Fruit fly (Drosophila melanogaster) whole organism, embryonic: Measurements from ENCODE around the gene Ced-12.

ENCODE experiments used
- Bgb ChIP-seq: fragments of 200-800 bp; sonication (Bioruptor generic); IDR thresholded peaks from 2 replicates; pipeline ENCODE4 v1.3.6; 2022; ENCODE audit warnings: missing biosample characterization, missing genetic modification characterization; ENCODE audit not compliant: partially characterized antibody
- BtbVII ChIP-seq: fragments of 200-800 bp; sonication (Bioruptor generic); optimal IDR thresholded peaks from 3 replicates; lab custom pipeline; 2017; ENCODE audit warnings: missing biosample characterization, mild to moderate bottlenecking, missing genetic modification characterization
- CG10267 ChIP-seq: fragments of 200-800 bp; sonication (Bioruptor generic); optimal IDR thresholded peaks from 2 replicates; lab custom pipeline; 2018; ENCODE audit warnings: missing biosample characterization, mild to moderate bottlenecking, missing genetic modification characterization, moderate library complexity
- CG11560 ChIP-seq: fragments of 200-800 bp; sonication (Bioruptor generic); IDR thresholded peaks from 3 replicates; pipeline ENCODE4 v1.3.6; 2022; ENCODE audit warnings: missing biosample characterization, missing genetic modification characterization
- CG11696 ChIP-seq: fragments of 200-800 bp; sonication (Bioruptor generic); IDR thresholded peaks from 2 replicates; pipeline ENCODE4 v1.3.6; 2022; ENCODE audit warnings: missing biosample characterization, missing genetic modification characterization
- CG12299 ChIP-seq: fragments of 200-800 bp; sonication (Bioruptor generic); optimal IDR thresholded peaks from 2 replicates; lab custom pipeline; 2018; ENCODE audit warnings: missing biosample characterization, mild to moderate bottlenecking, missing genetic modification characterization
- CG12659 ChIP-seq: fragments of 200-800 bp; sonication (Bioruptor generic); optimal IDR thresholded peaks from 3 replicates; lab custom pipeline; 2017; ENCODE audit warnings: mild to moderate bottlenecking, missing biosample characterization, missing genetic modification reagents, missing genetic modification characterization
- CG13894 ChIP-seq: fragments of 200-800 bp; sonication (Bioruptor generic); optimal IDR thresholded peaks from 3 replicates; lab custom pipeline; 2018; ENCODE audit warnings: missing biosample characterization, mild to moderate bottlenecking, missing genetic modification characterization, moderate library complexity
- CG14710 ChIP-seq: fragments of 200-800 bp; sonication (Bioruptor generic); optimal IDR thresholded peaks from 3 replicates; lab custom pipeline; 2019; ENCODE audit warnings: missing biosample characterization, mild to moderate bottlenecking, missing genetic modification characterization, moderate library complexity
- CG14860 ChIP-seq: fragments of 200-800 bp; sonication (Bioruptor generic); IDR thresholded peaks from 3 replicates; pipeline ENCODE4 v1.3.6; 2022; ENCODE audit warnings: missing biosample characterization, missing genetic modification characterization; ENCODE audit not compliant: partially characterized antibody
- CG1529 ChIP-seq: fragments of 200-800 bp; sonication (Bioruptor generic); optimal IDR thresholded peaks from 3 replicates; lab custom pipeline; 2018; ENCODE audit warnings: missing biosample characterization, missing genetic modification characterization
- CG17361 ChIP-seq: fragments of 200-800 bp; sonication (Bioruptor generic); IDR thresholded peaks from 3 replicates; pipeline ENCODE4 v1.3.6; 2022; ENCODE audit warnings: missing biosample characterization, missing genetic modification characterization
- CG2116 ChIP-seq: fragments of 200-800 bp; sonication (Bioruptor generic); optimal IDR thresholded peaks from 3 replicates; lab custom pipeline; 2018; ENCODE audit warnings: missing biosample characterization, mild to moderate bottlenecking, missing genetic modification characterization
- CG2712 ChIP-seq: fragments of 200-800 bp; optimal IDR thresholded peaks from 3 replicates; lab custom pipeline; 2019; ENCODE audit warnings: missing biosample characterization, mild to moderate bottlenecking, missing genetic modification characterization, moderate library complexity
- CG3163 ChIP-seq: fragments of 200-800 bp; sonication (Bioruptor generic); optimal IDR thresholded peaks from 3 replicates; lab custom pipeline; 2016; ENCODE audit warnings: missing biosample characterization, missing genetic modification characterization
- CG33213 ChIP-seq: fragments of 200-800 bp; sonication (Bioruptor generic); optimal IDR thresholded peaks from 3 replicates; lab custom pipeline; 2016; ENCODE audit warnings: missing biosample characterization, missing genetic modification characterization
- CG34422 ChIP-seq: fragments of 200-800 bp; sonication (Bioruptor generic); IDR thresholded peaks from 3 replicates; pipeline ENCODE4 v1.3.6; 2022; ENCODE audit warnings: missing biosample characterization, missing genetic modification characterization
- CG4360 ChIP-seq: fragments of 200-800 bp; sonication (Bioruptor generic); IDR thresholded peaks from 2 replicates; pipeline ENCODE4 v1.3.6; 2022; ENCODE audit warnings: missing biosample characterization, missing genetic modification characterization
- CG5245 ChIP-seq: fragments of 200-800 bp; sonication (Bioruptor generic); optimal IDR thresholded peaks from 3 replicates; lab custom pipeline; 2016; ENCODE audit warnings: missing biosample characterization, missing genetic modification characterization
- CG6254 ChIP-seq: fragments of 200-800 bp; sonication (Bioruptor generic); optimal IDR thresholded peaks from 3 replicates; lab custom pipeline; 2017; ENCODE audit warnings: mild to moderate bottlenecking, missing biosample characterization, missing genetic modification reagents, missing genetic modification characterization
- CoRest ChIP-seq: fragments of 200-800 bp; sonication (Bioruptor generic); optimal IDR thresholded peaks from 3 replicates; lab custom pipeline; 2018; ENCODE audit warnings: missing biosample characterization, mild to moderate bottlenecking, missing genetic modification characterization, moderate library complexity
- E2f2 ChIP-seq: fragments of 200-800 bp; sonication (Bioruptor generic); IDR thresholded peaks from 2 replicates; pipeline ENCODE4 v1.3.6; 2022; ENCODE audit warnings: missing biosample characterization, missing genetic modification characterization
- HLH4C ChIP-seq: fragments of 200-800 bp; sonication (Bioruptor generic); IDR thresholded peaks from 3 replicates; pipeline ENCODE4 v1.3.6; 2022; ENCODE audit warnings: missing biosample characterization, missing genetic modification characterization; ENCODE audit not compliant: partially characterized antibody
- MBD-R2 ChIP-seq: fragments of 200-800 bp; sonication (Bioruptor generic); IDR thresholded peaks from 2 replicates; pipeline ENCODE4 v1.3.6; 2022; ENCODE audit warnings: missing biosample characterization, missing genetic modification characterization
- Med ChIP-seq: fragments of 200-800 bp; sonication (Bioruptor generic); peaks from one replicate; lab custom pipeline; 2016; ENCODE audit warnings: missing biosample characterization, missing genetic modification characterization, mild to moderate bottlenecking, inconsistent platforms, moderate library complexity
- Myb ChIP-seq: fragments of 200-800 bp; sonication (Bioruptor generic); optimal IDR thresholded peaks from 2 replicates; lab custom pipeline; 2016; ENCODE audit warnings: missing biosample characterization, missing genetic modification characterization
- Nf-YC ChIP-seq: fragments of 200-800 bp; optimal IDR thresholded peaks from 3 replicates; lab custom pipeline; 2019; ENCODE audit warnings: missing biosample characterization, mild to moderate bottlenecking, missing genetic modification characterization, moderate library complexity
- Oli ChIP-seq: fragments of 200-800 bp; sonication (Bioruptor generic); optimal IDR thresholded peaks from 2 replicates; lab custom pipeline; 2018; ENCODE audit warnings: missing biosample characterization, mild to moderate bottlenecking, missing genetic modification characterization, moderate library complexity
- PHDP ChIP-seq: fragments of 200-800 bp; sonication (Bioruptor generic); optimal IDR thresholded peaks from 3 replicates; lab custom pipeline; 2018; ENCODE audit warnings: missing biosample characterization, mild to moderate bottlenecking, missing genetic modification characterization, moderate library complexity
- Rx ChIP-seq: fragments of 200-800 bp; sonication (Bioruptor generic); IDR thresholded peaks from 2 replicates; pipeline ENCODE4 v1.3.6; 2022; ENCODE audit warnings: missing biosample characterization, missing genetic modification characterization
- Side ChIP-seq: fragments of 200-800 bp; sonication (Bioruptor generic); optimal IDR thresholded peaks from 2 replicates; lab custom pipeline; 2016; ENCODE audit warnings: missing biosample characterization, missing genetic modification characterization
- ato ChIP-seq: fragments of 200-800 bp; sonication (Bioruptor generic); IDR thresholded peaks from 2 replicates; pipeline ENCODE4 v1.3.6; 2022; ENCODE audit warnings: missing biosample characterization, missing genetic modification characterization; ENCODE audit not compliant: partially characterized antibody
- bbx ChIP-seq: fragments of 200-800 bp; sonication (Bioruptor generic); IDR thresholded peaks from 2 replicates; pipeline ENCODE4 v1.3.6; 2022; ENCODE audit warnings: missing biosample characterization, missing genetic modification characterization; ENCODE audit not compliant: partially characterized antibody
- croc ChIP-seq: fragments of 200-800 bp; sonication (Bioruptor generic); conservative IDR thresholded peaks from 3 replicates; pipeline ENCODE4 v1.3.6; 2022; ENCODE audit warnings: missing biosample characterization, missing genetic modification characterization
- cwo ChIP-seq: fragments of 200-800 bp; sonication (Bioruptor generic); optimal IDR thresholded peaks from 3 replicates; lab custom pipeline; 2017; ENCODE audit warnings: missing biosample characterization, missing genetic modification characterization, mild to moderate bottlenecking, moderate library complexity, missing genetic modification reagents
- exex ChIP-seq: fragments of 200-800 bp; sonication (Bioruptor generic); optimal IDR thresholded peaks from 4 replicates; lab custom pipeline; 2018; ENCODE audit warnings: missing biosample characterization, mild to moderate bottlenecking, missing genetic modification characterization, moderate library complexity
- gro ChIP-seq: fragments of 200-800 bp; sonication (Bioruptor generic); optimal IDR thresholded peaks from 2 replicates; lab custom pipeline; 2016; ENCODE audit warnings: missing biosample characterization, missing genetic modification characterization
- gsb ChIP-seq: fragments of 200-800 bp; sonication (Bioruptor generic); IDR thresholded peaks from 2 replicates; pipeline ENCODE4 v1.3.6; 2022; ENCODE audit warnings: missing biosample characterization, missing genetic modification characterization
- gsb-n ChIP-seq: fragments of 200-800 bp; sonication (Bioruptor generic); optimal IDR thresholded peaks from 3 replicates; lab custom pipeline; 2018; ENCODE audit warnings: missing biosample characterization, mild to moderate bottlenecking, missing genetic modification characterization
- kni ChIP-seq: fragments of 200-800 bp; sonication (Bioruptor generic); optimal IDR thresholded peaks from 3 replicates; lab custom pipeline; 2017; ENCODE audit warnings: mild to moderate bottlenecking, missing biosample characterization, missing genetic modification reagents, missing genetic modification characterization
- nmo ChIP-seq: fragments of 200-800 bp; sonication (Bioruptor generic); optimal IDR thresholded peaks from 2 replicates; lab custom pipeline; 2018; ENCODE audit warnings: missing biosample characterization, mild to moderate bottlenecking, missing genetic modification characterization, moderate library complexity
- phol ChIP-seq: fragments of 200-800 bp; sonication (Bioruptor generic); optimal IDR thresholded peaks from 3 replicates; lab custom pipeline; 2018; ENCODE audit warnings: missing biosample characterization, mild to moderate bottlenecking, missing genetic modification characterization, moderate library complexity
- pros ChIP-seq: fragments of 200-800 bp; sonication (Bioruptor generic); optimal IDR thresholded peaks from 3 replicates; lab custom pipeline; 2019; ENCODE audit warnings: missing biosample characterization, mild to moderate bottlenecking, missing genetic modification characterization, moderate library complexity
- pum ChIP-seq: fragments of 200-800 bp; sonication (Bioruptor generic); optimal IDR thresholded peaks from 2 replicates; lab custom pipeline; 2016; ENCODE audit warnings: missing biosample characterization, missing genetic modification characterization
- seq ChIP-seq: fragments of 200-800 bp; sonication (Bioruptor generic); IDR thresholded peaks from 2 replicates; pipeline ENCODE4 v1.3.6; 2022; ENCODE audit warnings: missing biosample characterization, missing genetic modification characterization
- sna ChIP-seq: fragments of 200-800 bp; sonication (Bioruptor generic); IDR thresholded peaks from 2 replicates; pipeline ENCODE4 v1.3.6; 2022; ENCODE audit warnings: missing biosample characterization, missing genetic modification characterization; ENCODE audit not compliant: partially characterized antibody
- unc-4 ChIP-seq: fragments of 200-800 bp; sonication (Bioruptor generic); IDR thresholded peaks from 2 replicates; pipeline ENCODE4 v1.3.6; 2022; ENCODE audit warnings: missing biosample characterization, missing genetic modification characterization; ENCODE audit not compliant: partially characterized antibody
- zfh2 ChIP-seq: fragments of 200-800 bp; sonication (Bioruptor generic); optimal IDR thresholded peaks from 2 replicates; lab custom pipeline; 2016; ENCODE audit warnings: missing biosample characterization, missing genetic modification characterization

Ced-12 gene

dm6 chr2L:12108779-12109564, 11.3 kb downstream of the Ced-12 start, which contains the start of the genes Rab6 and Phae1 (continued):
- no peak for TF ChIP-seq CG6254 (GFP tag; lab: Kevin White, UChicago)
- 0 out of 3 replicates have a peak, but pooled peaks have one; percentile 23 for TF ChIP-seq CG17361 (GFP tag; lab: Robert Waterston, UW)
- peak; percentile 83; the same call in 2 of the 3 replicates for TF ChIP-seq CG11560 (tag; lab: Robert Waterston, UW)
- TF ChIP-seq Bgb = peak; percentile 87
- TF ChIP-seq CG12299 (tag; lab: Kevin White, UChicago) = peak; percentile 14
- peak; percentile 92 for TF ChIP-seq Myb (GFP tag; lab: Kevin White, UChicago)
- peak; percentile 12 for TF ChIP-seq CoRest (tag; lab: Kevin White, UChicago)
- peak; percentile 40 for TF ChIP-seq gsb-n (tag; lab: Kevin White, UChicago)
- peak; percentile 44 for TF ChIP-seq nmo
- no peak for TF ChIP-seq CG33213 (GFP tag; lab: Kevin White, UChicago)
- TF ChIP-seq CG14860 (GFP tag; lab: Robert Waterston, UW) = peak; percentile 75
- TF ChIP-seq CG1529 (GFP tag; lab: Kevin White, UChicago) = peak; percentile 14
- TF ChIP-seq CG5245 (GFP tag; lab: Kevin White, UChicago) = no peak
- TF ChIP-seq CG12659 (GFP tag; lab: Kevin White, UChicago) = peak; percentile 8
- TF ChIP-seq croc (GFP tag; lab: Robert Waterston, UW) = no peak
- no peak for TF ChIP-seq gsb (GFP tag; lab: Robert Waterston, UW)
- TF ChIP-seq kni (GFP tag; lab: Kevin White, UChicago) = no peak
- peak; percentile 18; the same call in 1 of the 2 replicates for TF ChIP-seq seq (GFP tag; lab: Robert Waterston, UW)
- TF ChIP-seq PHDP = peak; percentile 14
- no peak for TF ChIP-seq CG4360 (GFP tag; lab: Robert Waterston, UW)
- no peak for TF ChIP-seq BtbVII
- TF ChIP-seq Med (GFP tag; lab: Kevin White, UChicago) = peak; percentile 57
- no peak for TF ChIP-seq CG11696 (GFP tag; lab: Robert Waterston, UW)
- TF ChIP-seq E2f2 = peak; percentile 73
- peak; percentile 56 for TF ChIP-seq CG10267 (tag; lab: Kevin White, UChicago)
- TF ChIP-seq CG13894 (tag; lab: Kevin White, UChicago) = no peak
- peak; percentile 17 for TF ChIP-seq cwo (GFP tag; lab: Kevin White, UChicago)
- TF ChIP-seq exex = peak; percentile 87
- peak; percentile 27 for TF ChIP-seq phol
- TF ChIP-seq zfh2 (GFP tag; lab: Kevin White, UChicago) = no peak
- TF ChIP-seq sna (GFP tag; lab: Robert Waterston, UW) = peak; percentile 77
- TF ChIP-seq CG2712 (tag; lab: Kevin White, UChicago) = peak; percentile 34
- TF ChIP-seq CG34422 (GFP tag; lab: Robert Waterston, UW) = peak; percentile 85; the same call in 1 of the 3 replicates
- peak; percentile 40 for TF ChIP-seq Nf-YC
- peak; percentile 33 for TF ChIP-seq Side (GFP tag; lab: Kevin White, UChicago)
- TF ChIP-seq bbx (GFP tag; lab: Robert Waterston, UW) = peak; percentile 83; the same call in 1 of the 2 replicates
- no peak for TF ChIP-seq CG3163 (GFP tag; lab: Kevin White, UChicago)
- TF ChIP-seq pum (GFP tag; lab: Kevin White, UChicago) = no peak
- TF ChIP-seq Rx (GFP tag; lab: Robert Waterston, UW) = no peak
- peak; percentile 6 for TF ChIP-seq pros (GFP tag; lab: Kevin White, UChicago)
- TF ChIP-seq unc-4 (GFP tag; lab: Robert Waterston, UW) = peak; percentile 83
- peak; percentile 29 for TF ChIP-seq gro (GFP tag; lab: Kevin White, UChicago)
- no peak for TF ChIP-seq Oli
- TF ChIP-seq ato = peak; percentile 76
- TF ChIP-seq CG14710 (tag; lab: Kevin White, UChicago) = peak; percentile 70
- TF ChIP-seq HLH4C (GFP tag; lab: Robert Waterston, UW) = peak; percentile 87
- TF ChIP-seq CG2116 (GFP tag; lab: Kevin White, UChicago) = peak; percentile 85
- TF ChIP-seq MBD-R2 (GFP tag; lab: Robert Waterston, UW) = peak; percentile 44; the same call in 1 of the 2 replicates
